Fruit fly (Drosophila melanogaster) S2 (cell line): ENCODE measurements around the gene Mnn1.

Experiments
- CG8478 ChIP-seq: fragments of >200 bp; optimal IDR thresholded peaks from 2 replicates; lab custom pipeline; 2018
- CTCF ChIP-seq, 2 experiments: fragments of >200 bp; optimal IDR thresholded peaks; 2 replicates each; lab custom pipeline; 2018

- no peak for TF ChIP-seq CTCF (optimal IDR thresholded peaks at IDR 0.05; lab: Kevin White, UChicago)
- TF ChIP-seq CG8478 (lab: Kevin White, UChicago) = no peak
Observed at dm6 chr2L:7026988-7027908, 28.9 kb upstream of the Mnn1 start, which contains the start of the genes CG31908 and MME1.
